Worm (Caenorhabditis elegans) whole organism, L1 larva: Measurements from ENCODE around the gene cex-2.

Source experiments
- C04F5.9 ChIP-seq: sonication (generic microtip); optimal IDR thresholded peaks from 2 replicates; lab custom pipeline; 2016; ENCODE audit warnings: missing genetic modification characterization, missing compliant biosample characterization
- C34B4.2 ChIP-seq: sonication (generic microtip); optimal IDR thresholded peaks from 2 replicates; lab custom pipeline; 2017; ENCODE audit warnings: mild to moderate bottlenecking, missing genetic modification characterization, missing compliant biosample characterization
- Y116A8C.19 ChIP-seq: sonication (generic microtip); optimal IDR thresholded peaks from 2 replicates; lab custom pipeline; 2016; ENCODE audit warnings: missing compliant biosample characterization, missing genetic modification characterization, borderline replicate concordance
- aly-2 ChIP-seq: fragments of 150-350 bp; optimal IDR thresholded peaks from 2 replicates; lab custom pipeline; 2014; ENCODE audit warnings: missing biosample characterization, missing genetic modification characterization
- ama-1 ChIP-seq: fragments of 150-350 bp; optimal IDR thresholded peaks from 2 replicates; lab custom pipeline; 2014
- blmp-1 ChIP-seq: fragments of 150-350 bp; optimal IDR thresholded peaks from 2 replicates; lab custom pipeline; 2014; ENCODE audit warnings: missing biosample characterization, missing genetic modification characterization
- ceh-8 ChIP-seq: fragments of 200-800 bp; sonication (Bioruptor generic); optimal IDR thresholded peaks from 2 replicates; lab custom pipeline; 2018; ENCODE audit warnings: mild to moderate bottlenecking, missing genetic modification characterization, moderate library complexity, missing compliant biosample characterization
- ceh-82 ChIP-seq, 3 experiments: fragments of 150-350 bp in 1 of 3; sonication (generic microtip) in 2 of 3; optimal IDR thresholded peaks; 2 replicates each; lab custom pipeline; 2014 to 2017; ENCODE audit warnings: missing biosample characterization in 3 of 3, missing genetic modification characterization in 3 of 3
- ceh-88 ChIP-seq: fragments of 200-800 bp; sonication (Bioruptor generic); IDR thresholded peaks from 2 replicates; pipeline ENCODE4 v1.3.6; 2022; ENCODE audit warnings: missing genetic modification characterization, missing compliant biosample characterization
- ceh-90 ChIP-seq: sonication (generic microtip); optimal IDR thresholded peaks from 2 replicates; lab custom pipeline; 2016; ENCODE audit warnings: missing genetic modification characterization, missing compliant biosample characterization
- ces-1 ChIP-seq: fragments of 150-350 bp; optimal IDR thresholded peaks from 2 replicates; lab custom pipeline; 2014; ENCODE audit warnings: missing biosample characterization, missing genetic modification reagents, missing genetic modification characterization
- dsc-1 ChIP-seq: sonication (generic microtip); optimal IDR thresholded peaks from 2 replicates; lab custom pipeline; 2016; ENCODE audit warnings: mild to moderate bottlenecking, missing genetic modification characterization, missing compliant biosample characterization
- efl-1 ChIP-seq, 4 experiments: fragments of 150-350 bp; optimal IDR thresholded peaks in 3 of 4; peaks in 1 of 4; 1 replicate in 1 of 4; 2 replicates in 3 of 4; lab custom pipeline; 2014; ENCODE audit warnings: missing biosample characterization in 2 of 4, missing genetic modification characterization in 2 of 4, missing genetic modification reagents in 2 of 4
- egl-27 ChIP-seq, 2 experiments: fragments of 150-350 bp in 1 of 2; sonication (generic microtip); optimal IDR thresholded peaks; 3 replicates each; lab custom pipeline; 2017 to 2018; ENCODE audit warnings: missing biosample characterization in 2 of 2, missing genetic modification characterization in 2 of 2, missing genetic modification reagents in 2 of 2
- elt-2 ChIP-seq: sonication (generic microtip); optimal IDR thresholded peaks from 2 replicates; lab custom pipeline; 2016; ENCODE audit warnings: missing genetic modification characterization, mild to moderate bottlenecking, inconsistent platforms, missing compliant biosample characterization, missing genetic modification reagents
- fkh-10 ChIP-seq: sonication (generic microtip); optimal IDR thresholded peaks from 2 replicates; lab custom pipeline; 2017; ENCODE audit warnings: missing biosample characterization, missing genetic modification reagents, missing genetic modification characterization
- fkh-4 ChIP-seq: sonication (generic microtip); optimal IDR thresholded peaks from 2 replicates; lab custom pipeline; 2016; ENCODE audit warnings: missing compliant biosample characterization, missing genetic modification characterization, borderline replicate concordance
- fkh-8 ChIP-seq: sonication (generic microtip); optimal IDR thresholded peaks from 2 replicates; lab custom pipeline; 2016; ENCODE audit warnings: mild to moderate bottlenecking, missing genetic modification characterization, missing compliant biosample characterization
- grh-1 ChIP-seq: fragments of 200-800 bp; sonication (Bioruptor generic); IDR thresholded peaks from 2 replicates; pipeline ENCODE4 v1.3.6; 2022; ENCODE audit warnings: missing genetic modification reagents, missing genetic modification characterization, missing compliant biosample characterization
- hlh-17 ChIP-seq: fragments of 200-800 bp; sonication (Bioruptor generic); optimal IDR thresholded peaks from 2 replicates; lab custom pipeline; 2018; ENCODE audit warnings: missing genetic modification characterization, mild to moderate bottlenecking, missing compliant biosample characterization, moderate library complexity, borderline replicate concordance
- hlh-4 ChIP-seq: sonication (generic microtip); optimal IDR thresholded peaks from 2 replicates; lab custom pipeline; 2016; ENCODE audit warnings: mild to moderate bottlenecking, missing genetic modification characterization, missing compliant biosample characterization
- hpl-2 ChIP-seq: fragments of 150-350 bp; optimal IDR thresholded peaks from 2 replicates; lab custom pipeline; 2014; ENCODE audit warnings: missing biosample characterization, missing genetic modification reagents, missing genetic modification characterization
- isw-1 ChIP-seq: fragments of 200-800 bp; sonication (Bioruptor generic); IDR thresholded peaks from 2 replicates; pipeline ENCODE4 v1.3.6; 2022; ENCODE audit warnings: missing genetic modification characterization, missing compliant biosample characterization
- lin-13 ChIP-seq: fragments of 150-350 bp; optimal IDR thresholded peaks from 2 replicates; lab custom pipeline; 2014; ENCODE audit warnings: missing biosample characterization, missing genetic modification reagents, missing genetic modification characterization
- lin-14 ChIP-seq: fragments of 200-800 bp; sonication (Bioruptor generic); optimal IDR thresholded peaks from 2 replicates; lab custom pipeline; 2018; ENCODE audit warnings: mild to moderate bottlenecking, missing genetic modification characterization, moderate library complexity, missing compliant biosample characterization
- lin-15B ChIP-seq: fragments of 150-350 bp; sonication (generic microtip); optimal IDR thresholded peaks from 3 replicates; lab custom pipeline; 2014; ENCODE audit warnings: missing biosample characterization, missing genetic modification characterization
- lin-35 ChIP-seq, 2 experiments: fragments of 150-350 bp; optimal IDR thresholded peaks; 2 replicates each; lab custom pipeline; 2014; ENCODE audit warnings: missing biosample characterization in 2 of 2, missing genetic modification characterization in 2 of 2, missing genetic modification reagents in 2 of 2
- lir-3 ChIP-seq: sonication (generic microtip); optimal IDR thresholded peaks from 2 replicates; lab custom pipeline; 2016; ENCODE audit warnings: mild to moderate bottlenecking, missing genetic modification characterization, moderate library complexity, missing compliant biosample characterization; ENCODE audit not compliant: poor library complexity
- mab-9 ChIP-seq: fragments of 200-800 bp; sonication (Bioruptor generic); IDR thresholded peaks from 2 replicates; pipeline ENCODE4 v1.3.6; 2022; ENCODE audit warnings: missing genetic modification reagents, missing genetic modification characterization, missing compliant biosample characterization
- mdl-1 ChIP-seq, 2 experiments: fragments of 150-350 bp; optimal IDR thresholded peaks; 2 replicates each; lab custom pipeline; 2014 to 2017; ENCODE audit warnings: missing biosample characterization in 2 of 2, missing genetic modification characterization in 2 of 2, inconsistent platforms in 1 of 2
- mef-2 ChIP-seq: fragments of 150-350 bp; optimal IDR thresholded peaks from 2 replicates; lab custom pipeline; 2014; ENCODE audit warnings: missing biosample characterization, missing genetic modification characterization
- mep-1 ChIP-seq: fragments of 150-350 bp; optimal IDR thresholded peaks from 2 replicates; lab custom pipeline; 2014; ENCODE audit warnings: missing biosample characterization, missing genetic modification characterization
- nhr-12 ChIP-seq: sonication (generic microtip); optimal IDR thresholded peaks from 2 replicates; lab custom pipeline; 2017; ENCODE audit warnings: missing biosample characterization, missing genetic modification characterization
- nhr-20 ChIP-seq: sonication (generic microtip); optimal IDR thresholded peaks from 2 replicates; lab custom pipeline; 2016; ENCODE audit warnings: mild to moderate bottlenecking, missing genetic modification characterization, missing compliant biosample characterization
- nhr-71 ChIP-seq: sonication (generic microtip); optimal IDR thresholded peaks from 2 replicates; lab custom pipeline; 2016; ENCODE audit warnings: mild to moderate bottlenecking, missing genetic modification characterization, moderate library complexity, missing compliant biosample characterization
- nhr-76 ChIP-seq: sonication (generic microtip); optimal IDR thresholded peaks from 2 replicates; lab custom pipeline; 2017; ENCODE audit warnings: missing biosample characterization, missing genetic modification characterization
- nhr-77 ChIP-seq: fragments of 150-350 bp; optimal IDR thresholded peaks from 2 replicates; lab custom pipeline; 2014; ENCODE audit warnings: missing biosample characterization, missing genetic modification characterization
- nhr-85 ChIP-seq: sonication (generic microtip); peaks from one replicate; lab custom pipeline; 2016; ENCODE audit warnings: missing genetic modification characterization, inconsistent platforms, missing compliant biosample characterization
- pag-3 ChIP-seq: sonication (generic microtip); optimal IDR thresholded peaks from 2 replicates; lab custom pipeline; 2017; ENCODE audit warnings: missing genetic modification characterization, mild to moderate bottlenecking, missing compliant biosample characterization, antibody characterized with exemption, borderline replicate concordance; ENCODE audit not compliant: insufficient read depth
- pqm-1 ChIP-seq: sonication (generic microtip); optimal IDR thresholded peaks from 3 replicates; lab custom pipeline; 2017; ENCODE audit warnings: missing biosample characterization, missing genetic modification characterization
- skn-1 ChIP-seq: fragments of 150-350 bp; optimal IDR thresholded peaks from 2 replicates; lab custom pipeline; 2014; ENCODE audit warnings: missing biosample characterization, missing genetic modification characterization
- snu-23 ChIP-seq: sonication (generic microtip); optimal IDR thresholded peaks from 2 replicates; lab custom pipeline; 2016; ENCODE audit warnings: missing genetic modification characterization, missing compliant biosample characterization
- sox-4 ChIP-seq: sonication (generic microtip); optimal IDR thresholded peaks from 2 replicates; lab custom pipeline; 2016; ENCODE audit warnings: missing genetic modification characterization, missing compliant biosample characterization
- sptf-1 ChIP-seq: fragments of 150-350 bp; optimal IDR thresholded peaks from 2 replicates; lab custom pipeline; 2014; ENCODE audit warnings: missing biosample characterization, missing genetic modification characterization
- swsn-7 ChIP-seq: sonication (generic microtip); optimal IDR thresholded peaks from 2 replicates; lab custom pipeline; 2016; ENCODE audit warnings: missing genetic modification characterization, missing compliant biosample characterization
- tbx-2 ChIP-seq: sonication (generic microtip); optimal IDR thresholded peaks from 2 replicates; lab custom pipeline; 2016; ENCODE audit warnings: missing genetic modification characterization, missing compliant biosample characterization
- tlp-1 ChIP-seq: fragments of 150-350 bp; optimal IDR thresholded peaks from 2 replicates; lab custom pipeline; 2014; ENCODE audit warnings: missing biosample characterization, missing genetic modification characterization
- unc-130 ChIP-seq: fragments of 150-350 bp; optimal IDR thresholded peaks from 2 replicates; lab custom pipeline; 2017; ENCODE audit warnings: missing biosample characterization, missing genetic modification characterization, inconsistent platforms
- unc-30 ChIP-seq: sonication (generic microtip); optimal IDR thresholded peaks from 2 replicates; lab custom pipeline; 2017; ENCODE audit warnings: missing biosample characterization, missing genetic modification characterization
- unc-98 ChIP-seq: fragments of 200-800 bp; sonication (Bioruptor generic); IDR thresholded peaks from 2 replicates; pipeline ENCODE4 v1.3.6; 2022; ENCODE audit warnings: missing genetic modification characterization, missing compliant biosample characterization
- xbp-1 ChIP-seq: sonication (generic microtip); optimal IDR thresholded peaks from 2 replicates; lab custom pipeline; 2016; ENCODE audit warnings: missing genetic modification characterization, missing compliant biosample characterization
- zag-1 ChIP-seq: fragments of 150-350 bp; optimal IDR thresholded peaks from 2 replicates; lab custom pipeline; 2014; ENCODE audit warnings: missing biosample characterization, missing genetic modification characterization
- ztf-4 ChIP-seq: fragments of 150-350 bp; optimal IDR thresholded peaks from 2 replicates; lab custom pipeline; 2014; ENCODE audit warnings: missing biosample characterization, missing genetic modification characterization

Gene cex-2

ce11 chrII:7790324-7790898, 44.8 kb downstream of the cex-2 start, which contains the start of gene srlf-1:
TSS of gene srlf-1 (plus strand) at chrII:7790591.
- no peak for TF ChIP-seq unc-98 (GFP tag; lab: Robert Waterston, UW)
- no peak for TF ChIP-seq Y116A8C.19 (tag; lab: Kevin White, UChicago)
- no peak for TF ChIP-seq elt-2 (tag; lab: Kevin White, UChicago)
- no peak for TF ChIP-seq tbx-2 (tag; lab: Kevin White, UChicago)
- TF ChIP-seq hpl-2 (GFP tag; lab: Kevin White, UChicago), result no peak
- TF ChIP-seq lin-13 (GFP tag; lab: Kevin White, UChicago), result no peak
- no peak for TF ChIP-seq pqm-1 (tag; lab: Kevin White, UChicago)
- no peak for TF ChIP-seq skn-1 (tag; lab: Kevin White, UChicago)
- TF ChIP-seq fkh-4 (tag; lab: Kevin White, UChicago), result no peak
- TF ChIP-seq ceh-8 (GFP tag; lab: Kevin White, UChicago), result no peak
- no peak for TF ChIP-seq fkh-10 (GFP tag; lab: Kevin White, UChicago)
- TF ChIP-seq nhr-76 (tag; lab: Kevin White, UChicago), result no peak
- peak; percentile 9 for TF ChIP-seq swsn-7 (tag; lab: Kevin White, UChicago)
- peak; percentile 39 for TF ChIP-seq nhr-20 (tag; lab: Kevin White, UChicago)
- TF ChIP-seq ceh-88, result no peak
- TF ChIP-seq isw-1 (GFP tag; lab: Robert Waterston, UW), result no peak
- no peak for TF ChIP-seq unc-130 (tag; lab: Kevin White, UChicago)
- TF ChIP-seq hlh-17 (GFP tag; lab: Kevin White, UChicago), result no peak
- TF ChIP-seq mdl-1 (tag; optimal IDR thresholded peaks at IDR 0.05; lab: Kevin White, UChicago), result no peak
- TF ChIP-seq nhr-71 (tag; lab: Kevin White, UChicago), result peak; percentile 33
- no peak for TF ChIP-seq tlp-1 (tag; lab: Kevin White, UChicago)
- no peak for TF ChIP-seq lir-3 (tag; lab: Kevin White, UChicago)
- no peak for TF ChIP-seq ces-1 (GFP tag; lab: Kevin White, UChicago)
- TF ChIP-seq lin-35 (GFP tag; optimal IDR thresholded peaks at IDR 0.05; lab: Kevin White, UChicago), result peak in 1 of 2 experiments; percentile 23
- peak; percentile 66 for TF ChIP-seq nhr-85
- peak; percentile 50 for TF ChIP-seq lin-14
- no peak for TF ChIP-seq mep-1 (tag; lab: Kevin White, UChicago)
- TF ChIP-seq aly-2 (tag; lab: Kevin White, UChicago), result no peak
- no peak for TF ChIP-seq nhr-77 (tag; lab: Kevin White, UChicago)
- no peak for TF ChIP-seq sptf-1
- TF ChIP-seq egl-27 (tag; optimal IDR thresholded peaks at IDR 0.05; lab: Kevin White, UChicago), result no peak
- no peak for TF ChIP-seq ztf-4
- TF ChIP-seq hlh-4 (tag; lab: Kevin White, UChicago), result no peak
- no peak for TF ChIP-seq nhr-12 (tag; lab: Kevin White, UChicago)
- TF ChIP-seq lin-15B (tag; lab: Kevin White, UChicago), result no peak
- TF ChIP-seq ceh-82 (tag; optimal IDR thresholded peaks at IDR 0.05; lab: Kevin White, UChicago), result no peak
- TF ChIP-seq xbp-1 (tag; lab: Kevin White, UChicago), result peak; percentile 5
- no peak for TF ChIP-seq mab-9 (GFP tag; lab: Robert Waterston, UW)
- no peak for TF ChIP-seq fkh-8 (tag; lab: Kevin White, UChicago)
- no peak for TF ChIP-seq efl-1 (optimal IDR thresholded peaks at IDR 0.05; lab: Kevin White, UChicago)
- TF ChIP-seq efl-1 (GFP tag; optimal IDR thresholded peaks at IDR 0.05 in 1 of 2; lab: Kevin White, UChicago), result peak in 1 of 2 experiments; percentile 47
- no peak for TF ChIP-seq ceh-90 (tag; lab: Kevin White, UChicago)
- no peak for TF ChIP-seq unc-30 (tag; lab: Kevin White, UChicago)
- TF ChIP-seq C34B4.2 (tag; lab: Kevin White, UChicago), result no peak
- no peak for TF ChIP-seq dsc-1 (tag; lab: Kevin White, UChicago)
- TF ChIP-seq sox-4 (tag; lab: Kevin White, UChicago), result no peak
- no peak for TF ChIP-seq zag-1 (tag; lab: Kevin White, UChicago)
- TF ChIP-seq snu-23 (GFP tag; lab: Kevin White, UChicago), result peak; percentile 38
- TF ChIP-seq mef-2, result no peak
- TF ChIP-seq grh-1 (GFP tag; lab: Robert Waterston, UW), result peak; percentile 48
- no peak for TF ChIP-seq C04F5.9
- peak; percentile 83 for TF ChIP-seq blmp-1
- no peak for TF ChIP-seq pag-3 (tag; lab: Kevin White, UChicago)
- TF ChIP-seq ama-1 (lab: Kevin White, UChicago), result peak; percentile 77
